Worm (Caenorhabditis elegans) whole organism, late embryonic: ENCODE results near the gene pkc-1.

Experiments
- ceh-31 ChIP-seq: sonication (generic microtip); optimal IDR thresholded peaks from 2 replicates; lab custom pipeline; 2016; ENCODE audit warnings: missing genetic modification characterization, missing compliant biosample characterization
- ceh-9 ChIP-seq: sonication (generic microtip); optimal IDR thresholded peaks from 2 replicates; lab custom pipeline; 2016; ENCODE audit warnings: mild to moderate bottlenecking, missing genetic modification characterization, inconsistent platforms, missing compliant biosample characterization
- dve-1 ChIP-seq: sonication (generic microtip); optimal IDR thresholded peaks from 2 replicates; lab custom pipeline; 2017; ENCODE audit warnings: antibody characterized with exemption, mild to moderate bottlenecking, missing genetic modification characterization, missing compliant biosample characterization
- eyg-1 ChIP-seq: sonication (generic microtip); optimal IDR thresholded peaks from 2 replicates; lab custom pipeline; 2016; ENCODE audit warnings: missing genotype, missing genetic modification characterization, missing compliant biosample characterization
- hlh-6 ChIP-seq: sonication (generic microtip); optimal IDR thresholded peaks from 2 replicates; lab custom pipeline; 2016; ENCODE audit warnings: missing genotype, missing genetic modification characterization, missing compliant biosample characterization
- tbx-7 ChIP-seq: sonication (generic microtip); optimal IDR thresholded peaks from 2 replicates; lab custom pipeline; 2016; ENCODE audit warnings: missing genotype, missing genetic modification characterization, missing compliant biosample characterization
- unc-3 ChIP-seq, 2 experiments: fragments of 200-800 bp in 1 of 2; sonication (Bioruptor generic) in 1 of 2; sonication (generic microtip) in 1 of 2; conservative IDR thresholded peaks in 1 of 2; optimal IDR thresholded peaks in 1 of 2; 2 replicates each; pipeline versions ENCODE4 v1.3.6 to Lab custom; 2016 to 2022; ENCODE audit warnings: missing compliant biosample characterization in 2 of 2, missing genetic modification characterization in 2 of 2, missing genetic modification reagents in 1 of 2
- unc-86 ChIP-seq: sonication (generic microtip); optimal IDR thresholded peaks from 2 replicates; lab custom pipeline; 2016; ENCODE audit warnings: missing genetic modification characterization, missing compliant biosample characterization

The pkc-1 gene

DNA sequence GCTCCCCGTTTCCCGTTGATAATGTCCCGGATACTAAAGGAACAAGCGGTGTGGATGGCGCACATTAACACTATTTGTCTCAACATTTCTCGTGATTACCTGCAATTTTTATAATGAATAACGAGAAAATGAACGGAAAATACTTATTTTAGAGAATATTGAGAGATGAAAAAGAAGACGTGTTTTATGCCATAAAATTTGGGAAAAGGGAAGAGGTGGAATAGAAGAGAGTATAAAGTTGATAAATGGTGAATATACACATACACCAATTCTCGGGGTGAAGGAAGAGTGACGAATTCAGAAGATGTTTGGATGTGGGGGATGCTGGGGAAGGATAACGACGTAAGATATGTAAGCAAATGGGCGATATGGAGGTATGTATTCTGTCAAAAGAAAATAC is 67.2 kb downstream of the pkc-1 start, which contains the start of gene F58H1.7:
F58H1.7 (minus strand) TSS at position 101 of the 400 bp plus-strand sequence.
- no peak for TF ChIP-seq unc-3 (GFP tag; conservative IDR thresholded peaks at IDR 0.05; lab: Robert Waterston, UW)
- TF ChIP-seq unc-3 (tag; optimal IDR thresholded peaks at IDR 0.05; lab: Kevin White, UChicago), result no peak
- no peak for TF ChIP-seq eyg-1 (tag; lab: Kevin White, UChicago)
- no peak for TF ChIP-seq tbx-7 (tag; lab: Kevin White, UChicago)
- no peak for TF ChIP-seq unc-86 (tag; lab: Kevin White, UChicago)
- TF ChIP-seq hlh-6 (tag; lab: Kevin White, UChicago), result no peak
- TF ChIP-seq dve-1 (tag; lab: Kevin White, UChicago), result no peak
- no peak for TF ChIP-seq ceh-9 (tag; lab: Kevin White, UChicago)
- no peak for TF ChIP-seq ceh-31 (tag; lab: Kevin White, UChicago)
